Worm (Caenorhabditis elegans) whole organism, L2 larva: Measurements from ENCODE around the gene H40L08.7.

Source experiments
- ZK546.5 ChIP-seq: sonication (generic microtip); optimal IDR thresholded peaks from 2 replicates; lab custom pipeline; 2017; ENCODE audit warnings: missing biosample characterization, missing genetic modification characterization
- ama-1 ChIP-seq: fragments of 150-350 bp; optimal IDR thresholded peaks from 2 replicates; lab custom pipeline; 2018; ENCODE audit warnings: inconsistent platforms
- elt-1 ChIP-seq: fragments of 150-350 bp; optimal IDR thresholded peaks from 2 replicates; lab custom pipeline; 2014; ENCODE audit warnings: missing biosample characterization, missing genetic modification characterization
- nhr-25 ChIP-seq: fragments of 150-350 bp; sonication (generic microtip); optimal IDR thresholded peaks from 3 replicates; lab custom pipeline; 2014; ENCODE audit warnings: missing biosample characterization, missing genetic modification characterization
- nhr-77 ChIP-seq: fragments of 150-350 bp; optimal IDR thresholded peaks from 2 replicates; lab custom pipeline; 2014; ENCODE audit warnings: missing biosample characterization, missing genetic modification characterization
- snpc-4 ChIP-seq: fragments of 150-350 bp; optimal IDR thresholded peaks from 2 replicates; lab custom pipeline; 2014; ENCODE audit warnings: missing biosample characterization, missing genetic modification characterization
- zag-1 ChIP-seq: fragments of 150-350 bp; optimal IDR thresholded peaks from 2 replicates; lab custom pipeline; 2014; ENCODE audit warnings: missing biosample characterization, missing genetic modification characterization

- no peak for TF ChIP-seq nhr-77
- TF ChIP-seq ama-1 (lab: Kevin White, UChicago), result no peak
- TF ChIP-seq nhr-25 (tag; lab: Kevin White, UChicago), result no peak
- no peak for TF ChIP-seq elt-1
- no peak for TF ChIP-seq zag-1 (tag; lab: Kevin White, UChicago)
- TF ChIP-seq snpc-4 (tag; lab: Kevin White, UChicago), result no peak
- TF ChIP-seq ZK546.5 (tag; lab: Kevin White, UChicago), result no peak
Observed at ce11 chrX:15103481-15103880, 25.9 kb upstream of the H40L08.7 start.
